Fruit fly (Drosophila melanogaster) whole organism, embryonic: ENCODE measurements around the gene CG17027.

Experiments used
- CG10366 ChIP-seq: fragments of 200-800 bp; sonication (Bioruptor generic); IDR thresholded peaks from 2 replicates; pipeline ENCODE4 v1.3.6; 2022; ENCODE audit warnings: missing biosample characterization, missing genetic modification characterization
- CG11093 ChIP-seq: fragments of 200-800 bp; sonication (Bioruptor generic); IDR thresholded peaks from 3 replicates; pipeline ENCODE4 v1.3.6; 2022; ENCODE audit warnings: missing biosample characterization, missing genetic modification characterization
- CG12104 ChIP-seq: fragments of 200-800 bp; sonication (Bioruptor generic); optimal IDR thresholded peaks from 3 replicates; lab custom pipeline; 2016; ENCODE audit warnings: missing biosample characterization, missing genetic modification characterization
- CG12744 ChIP-seq: fragments of 200-800 bp; sonication (Bioruptor generic); optimal IDR thresholded peaks from 2 replicates; lab custom pipeline; 2016; ENCODE audit warnings: missing biosample characterization, missing genetic modification characterization
- CG12769 ChIP-seq: fragments of 200-800 bp; sonication (Bioruptor generic); optimal IDR thresholded peaks from 2 replicates; lab custom pipeline; 2019; ENCODE audit warnings: missing biosample characterization, mild to moderate bottlenecking, missing genetic modification characterization, moderate library complexity
- CG13775 ChIP-seq: fragments of 200-800 bp; sonication (Bioruptor generic); optimal IDR thresholded peaks from 3 replicates; lab custom pipeline; 2017; ENCODE audit warnings: missing biosample characterization, mild to moderate bottlenecking, missing genetic modification characterization
- CG1529 ChIP-seq: fragments of 200-800 bp; sonication (Bioruptor generic); optimal IDR thresholded peaks from 3 replicates; lab custom pipeline; 2018; ENCODE audit warnings: missing biosample characterization, missing genetic modification characterization
- CG16813 ChIP-seq: fragments of 200-800 bp; sonication (Bioruptor generic); IDR thresholded peaks from 3 replicates; pipeline ENCODE4 v1.3.6; 2022; ENCODE audit warnings: missing biosample characterization, missing genetic modification characterization; ENCODE audit not compliant: partially characterized antibody
- CG17385 ChIP-seq: fragments of 200-800 bp; sonication (Bioruptor generic); optimal IDR thresholded peaks from 3 replicates; lab custom pipeline; 2018; ENCODE audit warnings: missing biosample characterization, mild to moderate bottlenecking, missing genetic modification characterization
- CG2678 ChIP-seq: fragments of 200-800 bp; sonication (Bioruptor generic); optimal IDR thresholded peaks from 3 replicates; lab custom pipeline; 2019; ENCODE audit warnings: missing biosample characterization, mild to moderate bottlenecking, missing genetic modification characterization, moderate library complexity
- CG4282 ChIP-seq: fragments of 200-800 bp; sonication (Bioruptor generic); optimal IDR thresholded peaks from 2 replicates; lab custom pipeline; 2016; ENCODE audit warnings: missing biosample characterization, missing genetic modification characterization
- CG4424 ChIP-seq: fragments of 200-800 bp; sonication (Bioruptor generic); optimal IDR thresholded peaks from 3 replicates; lab custom pipeline; 2016; ENCODE audit warnings: missing biosample characterization, missing genetic modification characterization
- CG6813 ChIP-seq: fragments of 200-800 bp; sonication (Bioruptor generic); optimal IDR thresholded peaks from 2 replicates; lab custom pipeline; 2017; ENCODE audit warnings: missing biosample characterization, missing genetic modification characterization, mild to moderate bottlenecking, moderate library complexity, missing genetic modification reagents
- CG7963 ChIP-seq: fragments of 200-800 bp; sonication (Bioruptor generic); IDR thresholded peaks from 3 replicates; pipeline ENCODE4 v1.3.6; 2022; ENCODE audit warnings: missing biosample characterization, missing genetic modification characterization; ENCODE audit not compliant: partially characterized antibody
- CG8924 ChIP-seq: fragments of 200-800 bp; optimal IDR thresholded peaks from 3 replicates; lab custom pipeline; 2019; ENCODE audit warnings: missing biosample characterization, mild to moderate bottlenecking, missing genetic modification characterization, moderate library complexity
- CG9797 ChIP-seq: fragments of 200-800 bp; sonication (Bioruptor generic); optimal IDR thresholded peaks from 3 replicates; lab custom pipeline; 2018; ENCODE audit warnings: missing biosample characterization, mild to moderate bottlenecking, missing genetic modification characterization
- Dip3 ChIP-seq: fragments of 200-800 bp; sonication (Bioruptor generic); optimal IDR thresholded peaks from 3 replicates; lab custom pipeline; 2016; ENCODE audit warnings: missing biosample characterization, missing genetic modification characterization
- Drgx ChIP-seq: fragments of 200-800 bp; sonication (Bioruptor generic); IDR thresholded peaks from 2 replicates; pipeline ENCODE4 v1.3.6; 2022; ENCODE audit warnings: missing biosample characterization, missing genetic modification characterization
- Fer2 ChIP-seq: fragments of 200-800 bp; sonication (Bioruptor generic); optimal IDR thresholded peaks from 2 replicates; lab custom pipeline; 2018; ENCODE audit warnings: missing biosample characterization, mild to moderate bottlenecking, missing genetic modification characterization, moderate library complexity
- Gsc ChIP-seq: fragments of 200-800 bp; sonication (Bioruptor generic); IDR thresholded peaks from 2 replicates; pipeline ENCODE4 v1.3.6; 2022; ENCODE audit warnings: missing biosample characterization, missing genetic modification characterization
- Hmx ChIP-seq: fragments of 200-800 bp; sonication (Bioruptor generic); optimal IDR thresholded peaks from 2 replicates; lab custom pipeline; 2016; ENCODE audit warnings: missing biosample characterization, missing genetic modification characterization
- Hr51 ChIP-seq, 2 experiments: fragments of 200-800 bp; sonication (Bioruptor generic); optimal IDR thresholded peaks; 2 replicates in 1 of 2; 3 replicates in 1 of 2; lab custom pipeline; 2016 to 2018; ENCODE audit warnings: missing biosample characterization in 2 of 2, missing genetic modification characterization in 2 of 2, mild to moderate bottlenecking in 1 of 2, moderate library complexity in 1 of 2
- Lim3 ChIP-seq: fragments of 200-800 bp; sonication (Bioruptor generic); IDR thresholded peaks from 2 replicates; pipeline ENCODE4 v1.3.6; 2022; ENCODE audit warnings: missing biosample characterization, missing genetic modification characterization
- NC2α ChIP-seq: fragments of 200-800 bp; sonication (Bioruptor generic); optimal IDR thresholded peaks from 2 replicates; lab custom pipeline; 2016; ENCODE audit warnings: missing biosample characterization, missing genetic modification characterization
- Side ChIP-seq: fragments of 200-800 bp; sonication (Bioruptor generic); optimal IDR thresholded peaks from 2 replicates; lab custom pipeline; 2016; ENCODE audit warnings: missing biosample characterization, missing genetic modification characterization
- Sox100B ChIP-seq: fragments of 200-800 bp; sonication (Bioruptor generic); optimal IDR thresholded peaks from 3 replicates; lab custom pipeline; 2018; ENCODE audit warnings: missing biosample characterization, mild to moderate bottlenecking, missing genetic modification characterization
- Usf ChIP-seq: fragments of 200-800 bp; sonication (Bioruptor generic); optimal IDR thresholded peaks from 2 replicates; lab custom pipeline; 2017; ENCODE audit warnings: missing genotype, missing biosample characterization, missing genetic modification characterization
- ac ChIP-seq: fragments of 200-800 bp; sonication (Bioruptor generic); optimal IDR thresholded peaks from 3 replicates; lab custom pipeline; 2017; ENCODE audit warnings: missing biosample characterization, mild to moderate bottlenecking, missing genetic modification characterization
- bowl ChIP-seq: fragments of 200-800 bp; sonication (Bioruptor generic); IDR thresholded peaks from 2 replicates; pipeline ENCODE4 v1.3.6; 2022; ENCODE audit warnings: missing biosample characterization, missing genetic modification characterization
- chn ChIP-seq: fragments of 200-800 bp; sonication (Bioruptor generic); optimal IDR thresholded peaks from 2 replicates; lab custom pipeline; 2016; ENCODE audit warnings: missing biosample characterization, missing genetic modification characterization
- disco-r ChIP-seq: fragments of 200-800 bp; sonication (Bioruptor generic); optimal IDR thresholded peaks from 2 replicates; lab custom pipeline; 2016; ENCODE audit warnings: missing biosample characterization, missing genetic modification characterization
- dysf ChIP-seq: fragments of 200-800 bp; sonication (Bioruptor generic); IDR thresholded peaks from 3 replicates; pipeline ENCODE4 v1.3.6; 2022; ENCODE audit warnings: missing biosample characterization, missing genetic modification characterization
- fd3F ChIP-seq: fragments of 200-800 bp; sonication (Bioruptor generic); optimal IDR thresholded peaks from 2 replicates; lab custom pipeline; 2018; ENCODE audit warnings: missing biosample characterization, mild to moderate bottlenecking, missing genetic modification characterization, moderate library complexity
- gcm2 ChIP-seq: fragments of 200-800 bp; sonication (Bioruptor generic); optimal IDR thresholded peaks from 2 replicates; lab custom pipeline; 2016; ENCODE audit warnings: missing biosample characterization, missing genetic modification characterization
- gfzf ChIP-seq: fragments of 200-800 bp; sonication (Bioruptor generic); optimal IDR thresholded peaks from 2 replicates; lab custom pipeline; 2016; ENCODE audit warnings: missing biosample characterization, mild to moderate bottlenecking, missing genetic modification characterization, moderate library complexity
- gro ChIP-seq: fragments of 200-800 bp; sonication (Bioruptor generic); optimal IDR thresholded peaks from 2 replicates; lab custom pipeline; 2016; ENCODE audit warnings: missing biosample characterization, missing genetic modification characterization
- ken ChIP-seq: fragments of 200-800 bp; sonication (Bioruptor generic); IDR thresholded peaks from 3 replicates; pipeline ENCODE4 v1.3.6; 2022; ENCODE audit warnings: missing biosample characterization, missing genetic modification characterization
- lilli ChIP-seq: fragments of 200-800 bp; sonication (Bioruptor generic); optimal IDR thresholded peaks from 3 replicates; lab custom pipeline; 2016; ENCODE audit warnings: missing biosample characterization, missing genetic modification characterization
- nerfin-1 ChIP-seq: fragments of 200-800 bp; sonication (Bioruptor generic); optimal IDR thresholded peaks from 3 replicates; lab custom pipeline; 2019; ENCODE audit warnings: missing biosample characterization, mild to moderate bottlenecking, missing genetic modification characterization, moderate library complexity
- odd ChIP-seq: fragments of 200-800 bp; sonication (Bioruptor generic); optimal IDR thresholded peaks from 2 replicates; lab custom pipeline; 2017; ENCODE audit warnings: missing biosample characterization, mild to moderate bottlenecking, missing genetic modification characterization
- p53 ChIP-seq: fragments of 200-800 bp; sonication (Bioruptor generic); optimal IDR thresholded peaks from 2 replicates; lab custom pipeline; 2016; ENCODE audit warnings: missing biosample characterization, missing genetic modification characterization
- ranshi ChIP-seq: fragments of 200-800 bp; sonication (Bioruptor generic); IDR thresholded peaks from 2 replicates; pipeline ENCODE4 v1.3.6; 2022; ENCODE audit warnings: missing biosample characterization, missing genetic modification characterization
- repo ChIP-seq: fragments of 200-800 bp; sonication (Bioruptor generic); optimal IDR thresholded peaks from 2 replicates; lab custom pipeline; 2016; ENCODE audit warnings: missing biosample characterization, missing genetic modification characterization
- slou ChIP-seq: fragments of 200-800 bp; sonication (Bioruptor generic); optimal IDR thresholded peaks from 3 replicates; lab custom pipeline; 2016; ENCODE audit warnings: missing biosample characterization, missing genetic modification characterization
- slp2 ChIP-seq: fragments of 200-800 bp; sonication (Bioruptor generic); optimal IDR thresholded peaks from 2 replicates; lab custom pipeline; 2016; ENCODE audit warnings: missing biosample characterization, missing genetic modification characterization
- sr ChIP-seq: fragments of 200-800 bp; sonication (Bioruptor generic); IDR thresholded peaks from 3 replicates; pipeline ENCODE4 v1.3.6; 2022; ENCODE audit warnings: missing biosample characterization, missing genetic modification characterization
- ssp ChIP-seq: fragments of 200-800 bp; sonication (Bioruptor generic); IDR thresholded peaks from 2 replicates; pipeline ENCODE4 v1.3.6; 2022; ENCODE audit warnings: missing biosample characterization, missing genetic modification characterization
- tap ChIP-seq: fragments of 200-800 bp; optimal IDR thresholded peaks from 3 replicates; lab custom pipeline; 2019; ENCODE audit warnings: missing biosample characterization, mild to moderate bottlenecking, missing genetic modification characterization, moderate library complexity
- tio ChIP-seq: fragments of 200-800 bp; sonication (Bioruptor generic); optimal IDR thresholded peaks from 2 replicates; lab custom pipeline; 2017; ENCODE audit warnings: missing biosample characterization, missing genetic modification characterization, inconsistent platforms
- tll ChIP-seq, 2 experiments: fragments of 200-800 bp in 1 of 2; fragments of >200 bp in 1 of 2; sonication (Bioruptor generic) in 1 of 2; optimal IDR thresholded peaks; 2 replicates each; lab custom pipeline; 2017 to 2019; ENCODE audit warnings: missing biosample characterization in 2 of 2, missing genetic modification characterization in 2 of 2, mild to moderate bottlenecking in 1 of 2, moderate library complexity in 1 of 2
- wor ChIP-seq: fragments of 200-800 bp; sonication (Bioruptor generic); IDR thresholded peaks from 2 replicates; pipeline ENCODE4 v1.3.6; 2022; ENCODE audit warnings: missing biosample characterization, missing genetic modification characterization

The CG17027 gene

dm6 chr3L:15956448-15957010 is 23.4 kb upstream of the CG17027 start, which contains the start of gene elgi (continued):
- TF ChIP-seq CG6813 (no peak), CG17385 (GFP tag; lab: Kevin White, UChicago) (peak; percentile 62), Gsc (GFP tag; lab: Robert Waterston, UW) (no peak), tio (no peak), CG1529 (GFP tag; lab: Kevin White, UChicago) (peak; percentile 6), CG12769 (peak; percentile 58), NC2α (peak; percentile 1), Dip3 (peak; percentile 63), bowl (GFP tag; lab: Robert Waterston, UW) (no peak), CG2678 (tag; lab: Kevin White, UChicago) (no peak), gfzf (GFP tag; lab: Kevin White, UChicago) (peak; percentile 17), p53 (GFP tag; lab: Kevin White, UChicago) (no peak), CG12104 (GFP tag; lab: Kevin White, UChicago) (peak; percentile 29), gro (peak; percentile 73), repo (peak; percentile 52), Hr51 (GFP tag; optimal IDR thresholded peaks at IDR 0.05; lab: Kevin White, UChicago) (peak in 1 of 2 experiments; percentile 61), fd3F (GFP tag; lab: Kevin White, UChicago) (peak; percentile 17), CG13775 (GFP tag; lab: Kevin White, UChicago) (peak; percentile 23), CG4424 (peak; percentile 40), wor (GFP tag; lab: Robert Waterston, UW) (no peak), nerfin-1 (peak; percentile 18), tll (GFP tag; optimal IDR thresholded peaks at IDR 0.05; lab: Kevin White, UChicago) (no peak), Hmx (GFP tag; lab: Kevin White, UChicago) (no peak), disco-r (GFP tag; lab: Kevin White, UChicago) (peak; percentile 22), ssp (GFP tag; lab: Robert Waterston, UW) (no peak), gcm2 (GFP tag; lab: Kevin White, UChicago) (no peak), odd (GFP tag; lab: Kevin White, UChicago) (no peak), tap (no peak), ken (GFP tag; lab: Robert Waterston, UW) (peak; percentile 74; the same call in 2 of the 3 replicates), CG11093 (GFP tag; lab: Robert Waterston, UW) (no peak), CG9797 (GFP tag; lab: Kevin White, UChicago) (no peak), Fer2 (tag; lab: Kevin White, UChicago) (no peak), slou (GFP tag; lab: Kevin White, UChicago) (peak; percentile 2), Usf (GFP tag; lab: Kevin White, UChicago) (no peak), sr (no peak), CG8924 (tag; lab: Kevin White, UChicago) (peak; percentile 4), slp2 (GFP tag; lab: Kevin White, UChicago) (no peak), CG12744 (peak; percentile 18), dysf (GFP tag; lab: Robert Waterston, UW) (peak; percentile 58; the same call in 2 of the 3 replicates), Lim3 (no peak), CG4282 (GFP tag; lab: Kevin White, UChicago) (no peak), CG16813 (GFP tag; lab: Robert Waterston, UW) (no peak), lilli (GFP tag; lab: Kevin White, UChicago) (peak; percentile 74), ac (GFP tag; lab: Kevin White, UChicago) (no peak), CG7963 (GFP tag; lab: Robert Waterston, UW) (no peak), Side (peak; percentile 55), ranshi (GFP tag; lab: Robert Waterston, UW) (peak; percentile 26; the same call in 1 of the 2 replicates), chn (GFP tag; lab: Kevin White, UChicago) (peak; percentile 46), Sox100B (GFP tag; lab: Kevin White, UChicago) (no peak), Drgx (GFP tag; lab: Robert Waterston, UW) (no peak), CG10366 (GFP tag; lab: Robert Waterston, UW) (0 out of 2 replicates have a peak, but pooled peaks have one; percentile 41)
